Fruit fly (Drosophila melanogaster) whole organism, embryonic: ENCODE measurements around the gene CG32260.
A peak's percentile ranks its signal among the peaks of the same experiment; 100 is the strongest.

ENCODE experiments used
- C15 ChIP-seq: fragments of 200-800 bp; sonication (Bioruptor generic); IDR thresholded peaks from 3 replicates; pipeline ENCODE4 v1.3.6; 2022; ENCODE audit warnings: missing biosample characterization, missing genetic modification characterization
- CG10147 ChIP-seq: fragments of 200-800 bp; sonication (Bioruptor generic); optimal IDR thresholded peaks from 2 replicates; lab custom pipeline; 2019; ENCODE audit warnings: missing biosample characterization, mild to moderate bottlenecking, missing genetic modification characterization, moderate library complexity
- CG10979 ChIP-seq: fragments of 200-800 bp; sonication (Bioruptor generic); optimal IDR thresholded peaks from 2 replicates; lab custom pipeline; 2018; ENCODE audit warnings: missing biosample characterization, mild to moderate bottlenecking, missing genetic modification characterization, moderate library complexity
- CG12236 ChIP-seq: fragments of 200-800 bp; sonication (Bioruptor generic); optimal IDR thresholded peaks from 2 replicates; lab custom pipeline; 2016; ENCODE audit warnings: missing biosample characterization, missing genetic modification characterization
- CG15073 ChIP-seq: fragments of 200-800 bp; sonication (Bioruptor generic); optimal IDR thresholded peaks from 2 replicates; lab custom pipeline; 2016; ENCODE audit warnings: missing biosample characterization, missing genetic modification characterization
- CG15601 ChIP-seq: fragments of 200-800 bp; sonication (Bioruptor generic); optimal IDR thresholded peaks from 3 replicates; lab custom pipeline; 2019; ENCODE audit warnings: missing biosample characterization, mild to moderate bottlenecking, missing genetic modification characterization, moderate library complexity
- CG17802 ChIP-seq: fragments of 200-800 bp; sonication (Bioruptor generic); optimal IDR thresholded peaks from 2 replicates; lab custom pipeline; 2018; ENCODE audit warnings: missing biosample characterization, mild to moderate bottlenecking, missing genetic modification characterization, moderate library complexity
- CG17829 ChIP-seq: fragments of 200-800 bp; optimal IDR thresholded peaks from 2 replicates; lab custom pipeline; 2019; ENCODE audit warnings: missing biosample characterization, mild to moderate bottlenecking, missing genetic modification characterization, moderate library complexity
- CG18599 ChIP-seq: fragments of 200-800 bp; sonication (Bioruptor generic); optimal IDR thresholded peaks from 3 replicates; lab custom pipeline; 2017; ENCODE audit warnings: missing biosample characterization, missing genetic modification characterization, mild to moderate bottlenecking, moderate library complexity, missing genetic modification reagents
- CG32772 ChIP-seq: fragments of 200-800 bp; sonication (Bioruptor generic); IDR thresholded peaks from 2 replicates; pipeline ENCODE4 v1.3.6; 2022; ENCODE audit warnings: missing biosample characterization, missing genetic modification characterization
- CG3838 ChIP-seq: fragments of 200-800 bp; sonication (Bioruptor generic); optimal IDR thresholded peaks from 3 replicates; lab custom pipeline; 2016; ENCODE audit warnings: missing biosample characterization, missing genetic modification characterization
- CG4360 ChIP-seq: fragments of 200-800 bp; sonication (Bioruptor generic); IDR thresholded peaks from 2 replicates; pipeline ENCODE4 v1.3.6; 2022; ENCODE audit warnings: missing biosample characterization, missing genetic modification characterization
- CG6175 ChIP-seq: fragments of 200-800 bp; sonication (Bioruptor generic); IDR thresholded peaks from 3 replicates; pipeline ENCODE4 v1.3.6; 2022; ENCODE audit warnings: missing biosample characterization, missing genetic modification characterization
- CG6813 ChIP-seq: fragments of 200-800 bp; sonication (Bioruptor generic); optimal IDR thresholded peaks from 2 replicates; lab custom pipeline; 2017; ENCODE audit warnings: missing biosample characterization, missing genetic modification characterization, mild to moderate bottlenecking, moderate library complexity, missing genetic modification reagents
- CG7357 ChIP-seq: fragments of 200-800 bp; sonication (Bioruptor generic); IDR thresholded peaks from 3 replicates; pipeline ENCODE4 v1.3.6; 2022; ENCODE audit warnings: missing biosample characterization, missing genetic modification characterization
- CG7556 ChIP-seq: fragments of 200-800 bp; sonication (Bioruptor generic); optimal IDR thresholded peaks from 2 replicates; lab custom pipeline; 2017; ENCODE audit warnings: missing biosample characterization, mild to moderate bottlenecking, missing genetic modification characterization
- CG7963 ChIP-seq: fragments of 200-800 bp; sonication (Bioruptor generic); IDR thresholded peaks from 3 replicates; pipeline ENCODE4 v1.3.6; 2022; ENCODE audit warnings: missing biosample characterization, missing genetic modification characterization; ENCODE audit not compliant: partially characterized antibody
- CG8765 ChIP-seq: fragments of 200-800 bp; sonication (Bioruptor generic); IDR thresholded peaks from 2 replicates; pipeline ENCODE4 v1.3.6; 2022; ENCODE audit warnings: missing biosample characterization, missing genetic modification characterization
- CHES-1-like ChIP-seq: fragments of 200-800 bp; sonication (Bioruptor generic); optimal IDR thresholded peaks from 2 replicates; lab custom pipeline; 2016; ENCODE audit warnings: missing biosample characterization, missing genetic modification characterization
- Deaf1 ChIP-seq: fragments of 200-800 bp; optimal IDR thresholded peaks from 3 replicates; lab custom pipeline; 2019; ENCODE audit warnings: missing biosample characterization, mild to moderate bottlenecking, missing genetic modification characterization, moderate library complexity
- Dp ChIP-seq: fragments of 200-800 bp; sonication (Bioruptor generic); optimal IDR thresholded peaks from 2 replicates; lab custom pipeline; 2018; ENCODE audit warnings: missing biosample characterization, mild to moderate bottlenecking, missing genetic modification characterization, moderate library complexity
- Fer2 ChIP-seq: fragments of 200-800 bp; sonication (Bioruptor generic); optimal IDR thresholded peaks from 2 replicates; lab custom pipeline; 2018; ENCODE audit warnings: missing biosample characterization, mild to moderate bottlenecking, missing genetic modification characterization, moderate library complexity
- Gug ChIP-seq: fragments of 200-800 bp; sonication (Bioruptor generic); IDR thresholded peaks from 4 replicates; pipeline ENCODE4 v1.3.6; 2022; ENCODE audit warnings: missing biosample characterization, missing genetic modification characterization
- Hand ChIP-seq: fragments of 200-800 bp; sonication (Bioruptor generic); optimal IDR thresholded peaks from 2 replicates; lab custom pipeline; 2017; ENCODE audit warnings: mild to moderate bottlenecking, missing biosample characterization, missing genetic modification reagents, missing genetic modification characterization
- HmgD ChIP-seq: fragments of 200-800 bp; sonication (Bioruptor generic); optimal IDR thresholded peaks from 3 replicates; lab custom pipeline; 2016; ENCODE audit warnings: missing biosample characterization, missing genetic modification characterization
- MTF-1 ChIP-seq: fragments of 200-800 bp; sonication (Bioruptor generic); optimal IDR thresholded peaks from 2 replicates; lab custom pipeline; 2018; ENCODE audit warnings: missing biosample characterization, mild to moderate bottlenecking, missing genetic modification characterization, borderline replicate concordance
- Med ChIP-seq: fragments of 200-800 bp; sonication (Bioruptor generic); peaks from one replicate; lab custom pipeline; 2016; ENCODE audit warnings: missing biosample characterization, missing genetic modification characterization, mild to moderate bottlenecking, inconsistent platforms, moderate library complexity
- PHDP ChIP-seq: fragments of 200-800 bp; sonication (Bioruptor generic); optimal IDR thresholded peaks from 3 replicates; lab custom pipeline; 2018; ENCODE audit warnings: missing biosample characterization, mild to moderate bottlenecking, missing genetic modification characterization, moderate library complexity
- Six4 ChIP-seq: fragments of 200-800 bp; sonication (Bioruptor generic); optimal IDR thresholded peaks from 2 replicates; lab custom pipeline; 2016; ENCODE audit warnings: missing biosample characterization, missing genetic modification characterization
- Ssrp ChIP-seq: fragments of 200-800 bp; sonication (Bioruptor generic); optimal IDR thresholded peaks from 2 replicates; lab custom pipeline; 2018; ENCODE audit warnings: missing biosample characterization, mild to moderate bottlenecking, missing genetic modification characterization, moderate library complexity
- bab2 ChIP-seq: fragments of 200-800 bp; sonication (Bioruptor generic); optimal IDR thresholded peaks from 2 replicates; lab custom pipeline; 2016; ENCODE audit warnings: missing biosample characterization, missing genetic modification characterization
- bbx ChIP-seq: fragments of 200-800 bp; sonication (Bioruptor generic); IDR thresholded peaks from 2 replicates; pipeline ENCODE4 v1.3.6; 2022; ENCODE audit warnings: missing biosample characterization, missing genetic modification characterization; ENCODE audit not compliant: partially characterized antibody
- cad ChIP-seq: fragments of >200 bp; optimal IDR thresholded peaks from 2 replicates; lab custom pipeline; 2017; ENCODE audit warnings: missing biosample characterization, missing genetic modification characterization
- chn ChIP-seq: fragments of 200-800 bp; sonication (Bioruptor generic); optimal IDR thresholded peaks from 2 replicates; lab custom pipeline; 2016; ENCODE audit warnings: missing biosample characterization, missing genetic modification characterization
- dmrt99B ChIP-seq: fragments of 200-800 bp; sonication (Bioruptor generic); optimal IDR thresholded peaks from 2 replicates; lab custom pipeline; 2018; ENCODE audit warnings: missing biosample characterization, mild to moderate bottlenecking, missing genetic modification characterization, moderate library complexity
- gce ChIP-seq: fragments of 200-800 bp; sonication (Bioruptor generic); IDR thresholded peaks from 3 replicates; pipeline ENCODE4 v1.3.6; 2022; ENCODE audit warnings: missing biosample characterization, missing genetic modification characterization
- gcm2 ChIP-seq: fragments of 200-800 bp; sonication (Bioruptor generic); optimal IDR thresholded peaks from 2 replicates; lab custom pipeline; 2016; ENCODE audit warnings: missing biosample characterization, missing genetic modification characterization
- gem ChIP-seq: fragments of 200-800 bp; sonication (Bioruptor generic); optimal IDR thresholded peaks from 2 replicates; lab custom pipeline; 2019; ENCODE audit warnings: missing biosample characterization, mild to moderate bottlenecking, missing genetic modification characterization, moderate library complexity
- ham ChIP-seq: fragments of 200-800 bp; sonication (Bioruptor generic); IDR thresholded peaks from 2 replicates; pipeline ENCODE4 v1.3.6; 2022; ENCODE audit warnings: missing biosample characterization, missing genetic modification characterization
- hbn ChIP-seq: fragments of 200-800 bp; sonication (Bioruptor generic); IDR thresholded peaks from 2 replicates; pipeline ENCODE4 v1.3.6; 2022; ENCODE audit warnings: missing biosample characterization, missing genetic modification characterization; ENCODE audit not compliant: partially characterized antibody
- insv ChIP-seq, 2 experiments: fragments of 200-800 bp; sonication (Bioruptor generic); optimal IDR thresholded peaks; 3 replicates each; lab custom pipeline; 2016 to 2018; ENCODE audit warnings: missing biosample characterization in 2 of 2, missing genetic modification characterization in 2 of 2
- jing ChIP-seq: fragments of 200-800 bp; sonication (Bioruptor generic); optimal IDR thresholded peaks from 2 replicates; lab custom pipeline; 2018; ENCODE audit warnings: missing biosample characterization, mild to moderate bottlenecking, missing genetic modification characterization
- nau ChIP-seq: fragments of 200-800 bp; sonication (Bioruptor generic); optimal IDR thresholded peaks from 3 replicates; lab custom pipeline; 2017; ENCODE audit warnings: missing biosample characterization, mild to moderate bottlenecking, missing genetic modification characterization, missing genetic modification reagents
- slbo ChIP-seq: fragments of 200-800 bp; sonication (Bioruptor generic); IDR thresholded peaks from 2 replicates; pipeline ENCODE4 v1.3.6; 2022; ENCODE audit warnings: missing biosample characterization, missing genetic modification characterization
- slou ChIP-seq: fragments of 200-800 bp; sonication (Bioruptor generic); optimal IDR thresholded peaks from 3 replicates; lab custom pipeline; 2016; ENCODE audit warnings: missing biosample characterization, missing genetic modification characterization
- ssp ChIP-seq: fragments of 200-800 bp; sonication (Bioruptor generic); IDR thresholded peaks from 2 replicates; pipeline ENCODE4 v1.3.6; 2022; ENCODE audit warnings: missing biosample characterization, missing genetic modification characterization
- tio ChIP-seq: fragments of 200-800 bp; sonication (Bioruptor generic); optimal IDR thresholded peaks from 2 replicates; lab custom pipeline; 2017; ENCODE audit warnings: missing biosample characterization, missing genetic modification characterization, inconsistent platforms
- vvl ChIP-seq: fragments of 200-800 bp; sonication (Bioruptor generic); IDR thresholded peaks from 2 replicates; pipeline ENCODE4 v1.3.6; 2022; ENCODE audit warnings: missing biosample characterization, missing genetic modification characterization

CG32260 gene

DNA sequence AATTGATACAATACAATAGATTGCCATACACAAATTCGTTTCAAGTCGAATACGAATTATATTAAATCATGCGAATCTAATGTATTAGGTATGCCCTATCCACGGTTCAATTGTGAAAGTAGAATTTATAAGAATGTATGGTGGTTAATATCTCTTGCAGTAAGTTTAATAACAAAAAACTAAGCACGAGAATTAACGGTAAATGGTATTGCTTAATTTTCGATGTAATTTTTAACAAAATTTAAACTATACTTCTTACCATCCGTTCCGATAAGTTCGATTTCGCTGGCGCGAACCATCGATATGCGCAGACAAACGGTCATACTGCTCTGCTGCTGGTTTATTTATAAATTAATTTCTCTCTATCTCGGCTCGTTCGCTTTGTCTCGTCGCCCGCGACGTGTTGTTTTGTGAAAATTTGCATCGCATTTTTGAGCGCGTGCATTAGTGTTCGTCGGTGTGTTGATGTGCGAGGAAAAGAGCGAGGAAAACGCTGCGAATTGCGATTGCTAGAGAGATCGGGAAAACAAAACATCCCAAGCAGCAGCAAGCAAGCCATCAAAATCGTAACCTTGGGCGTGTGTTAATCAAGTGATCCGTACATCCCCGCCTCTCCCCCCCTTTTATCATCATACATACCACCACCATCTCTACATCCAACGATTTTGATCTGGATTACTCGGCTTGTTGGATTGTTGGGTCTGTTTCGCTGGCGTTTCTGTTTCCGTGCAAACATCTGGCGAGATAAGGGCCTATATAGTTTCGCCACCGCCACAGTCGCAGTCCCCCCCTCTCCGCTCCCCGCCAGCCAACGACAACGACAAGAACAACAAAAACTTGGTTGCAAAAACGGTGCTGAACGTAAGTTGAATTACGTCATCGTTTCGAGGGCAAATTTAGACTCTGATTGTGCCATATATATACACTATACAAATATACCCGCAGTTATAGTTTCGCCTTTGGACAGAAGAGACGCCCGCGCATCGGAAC lies 38.6 kb upstream of the CG32260 start, which contains the start of gene Fit1 (continued):
- no peak for TF ChIP-seq CG6813 (GFP tag; lab: Kevin White, UChicago)
- TF ChIP-seq CG3838 = no peak
- peak; percentile 58 for TF ChIP-seq hbn (GFP tag; lab: Robert Waterston, UW)
- TF ChIP-seq dmrt99B = no peak
- TF ChIP-seq nau (GFP tag; lab: Kevin White, UChicago) = peak; percentile 37
- TF ChIP-seq MTF-1 (GFP tag; lab: Kevin White, UChicago) = no peak
- no peak for TF ChIP-seq gem (tag; lab: Kevin White, UChicago)
- no peak for TF ChIP-seq jing (GFP tag; lab: Kevin White, UChicago)
- TF ChIP-seq CG10147 (GFP tag; lab: Kevin White, UChicago) = no peak
- TF ChIP-seq CG6175 = peak; percentile 69; the same call in 1 of the 3 replicates
- TF ChIP-seq Six4 (GFP tag; lab: Kevin White, UChicago) = no peak
- TF ChIP-seq ssp (GFP tag; lab: Robert Waterston, UW) = no peak
- no peak for TF ChIP-seq chn
- TF ChIP-seq tio (GFP tag; lab: Kevin White, UChicago) = no peak
- no peak for TF ChIP-seq bab2 (GFP tag; lab: Kevin White, UChicago)
- TF ChIP-seq PHDP (tag; lab: Kevin White, UChicago) = no peak
- TF ChIP-seq CG7556 (GFP tag; lab: Kevin White, UChicago) = no peak
- no peak for TF ChIP-seq ham (GFP tag; lab: Robert Waterston, UW)
- TF ChIP-seq insv (GFP tag; optimal IDR thresholded peaks at IDR 0.05; lab: Kevin White, UChicago) = no peak
- TF ChIP-seq CHES-1-like (GFP tag; lab: Kevin White, UChicago) = no peak
- TF ChIP-seq CG8765 (GFP tag; lab: Robert Waterston, UW) = no peak
- TF ChIP-seq CG15601 (tag; lab: Kevin White, UChicago) = no peak
- peak; percentile 79 for TF ChIP-seq bbx (GFP tag; lab: Robert Waterston, UW)
- TF ChIP-seq Dp (GFP tag; lab: Kevin White, UChicago) = peak; percentile 56
- TF ChIP-seq slbo = no peak
- TF ChIP-seq cad (GFP tag; lab: Kevin White, UChicago) = no peak
- TF ChIP-seq slou (GFP tag; lab: Kevin White, UChicago) = no peak
- TF ChIP-seq gcm2 (GFP tag; lab: Kevin White, UChicago) = no peak
- TF ChIP-seq CG7963 (GFP tag; lab: Robert Waterston, UW) = peak; percentile 56; the same call in 2 of the 3 replicates
- no peak for TF ChIP-seq CG12236 (GFP tag; lab: Kevin White, UChicago)
- TF ChIP-seq CG10979 (tag; lab: Kevin White, UChicago) = peak; percentile 3
- peak; percentile 60 for TF ChIP-seq vvl
- TF ChIP-seq gce (GFP tag; lab: Robert Waterston, UW) = no peak
- TF ChIP-seq HmgD (GFP tag; lab: Kevin White, UChicago) = peak; percentile 18
- peak; percentile 58 for TF ChIP-seq Hand (GFP tag; lab: Kevin White, UChicago)
- TF ChIP-seq Med (GFP tag; lab: Kevin White, UChicago) = peak; percentile 73
- TF ChIP-seq Gug (GFP tag; lab: Robert Waterston, UW) = no peak
- no peak for TF ChIP-seq CG15073
- 0 out of 3 replicates have a peak, but pooled peaks have one; percentile 18 for TF ChIP-seq CG7357
- TF ChIP-seq Fer2 (tag; lab: Kevin White, UChicago) = no peak
- peak; percentile 19 for TF ChIP-seq CG18599 (GFP tag; lab: Kevin White, UChicago)
- TF ChIP-seq Deaf1 (tag; lab: Kevin White, UChicago) = peak; percentile 52
- no peak for TF ChIP-seq CG17829
- no peak for TF ChIP-seq CG4360 (GFP tag; lab: Robert Waterston, UW)
- TF ChIP-seq CG32772 = no peak
- TF ChIP-seq Ssrp (tag; lab: Kevin White, UChicago) = no peak
- TF ChIP-seq C15 = no peak
- no peak for TF ChIP-seq CG17802 (tag; lab: Kevin White, UChicago)
